Fruit fly (Drosophila melanogaster) whole organism, wandering third instar larva: ENCODE data around the gene asf1.
A peak's percentile ranks its signal among the peaks of the same experiment; 100 is the strongest.

Source experiments
- Abd-B ChIP-seq: fragments of >200 bp; optimal IDR thresholded peaks from 2 replicates; lab custom pipeline; 2017; ENCODE audit warnings: missing biosample characterization, missing genetic modification characterization
- Rel ChIP-seq, 2 experiments: fragments of 200-800 bp; sonication (Bioruptor generic) in 1 of 2; optimal IDR thresholded peaks; 2 replicates in 1 of 2; 3 replicates in 1 of 2; lab custom pipeline; 2016 to 2019; ENCODE audit warnings: mild to moderate bottlenecking in 2 of 2, missing biosample characterization in 2 of 2, missing genetic modification characterization in 2 of 2, moderate library complexity in 1 of 2
- Sp1 ChIP-seq: fragments of 200-800 bp; sonication (Bioruptor generic); optimal IDR thresholded peaks from 3 replicates; lab custom pipeline; 2019; ENCODE audit warnings: missing biosample characterization, mild to moderate bottlenecking, missing genetic modification characterization, moderate library complexity
- br ChIP-seq: fragments of 200-800 bp; sonication (Bioruptor generic); optimal IDR thresholded peaks from 2 replicates; lab custom pipeline; 2016; ENCODE audit warnings: missing biosample characterization, missing genetic modification characterization
- fru ChIP-seq: fragments of 200-800 bp; sonication (Bioruptor generic); optimal IDR thresholded peaks from 3 replicates; lab custom pipeline; 2016; ENCODE audit warnings: missing biosample characterization, mild to moderate bottlenecking, missing genetic modification characterization
- usp ChIP-seq: fragments of >200 bp; optimal IDR thresholded peaks from 2 replicates; lab custom pipeline; 2017; ENCODE audit warnings: missing biosample characterization, missing genetic modification characterization
- woc ChIP-seq: sonication (Bioruptor generic); optimal IDR thresholded peaks from 2 replicates; lab custom pipeline; 2016; ENCODE audit warnings: missing biosample characterization, mild to moderate bottlenecking, missing genetic modification characterization

dm6 chr3L:19632766-19633632 is 14.3 kb downstream of the asf1 start:
- TF ChIP-seq woc (GFP tag; lab: Kevin White, UChicago) (peak; percentile 50), Rel (GFP tag; optimal IDR thresholded peaks at IDR 0.05; lab: Kevin White, UChicago) (no peak), Rel (tag; optimal IDR thresholded peaks at IDR 0.05; lab: Kevin White, UChicago) (peak; percentile 96), usp (GFP tag; lab: Kevin White, UChicago) (no peak), fru (peak; percentile 59), br (GFP tag; lab: Kevin White, UChicago) (peak; percentile 44), Sp1 (peak; percentile 52), Abd-B (no peak)
